Worm (Caenorhabditis elegans) whole organism, L2 larva: Measurements from ENCODE around the gene M03F8.5.

ENCODE experiments used
- R02D3.7 ChIP-seq: fragments of 150-350 bp; optimal IDR thresholded peaks from 2 replicates; lab custom pipeline; 2014; ENCODE audit warnings: missing biosample characterization, missing genetic modification characterization
- ZK546.5 ChIP-seq: sonication (generic microtip); optimal IDR thresholded peaks from 2 replicates; lab custom pipeline; 2017; ENCODE audit warnings: missing biosample characterization, missing genetic modification characterization
- alr-1 ChIP-seq: fragments of 150-350 bp; optimal IDR thresholded peaks from 2 replicates; lab custom pipeline; 2014; ENCODE audit warnings: missing biosample characterization, missing genetic modification characterization
- aly-2 ChIP-seq: fragments of 150-350 bp; optimal IDR thresholded peaks from 2 replicates; lab custom pipeline; 2014; ENCODE audit warnings: missing biosample characterization, missing genetic modification characterization
- ama-1 ChIP-seq: fragments of 150-350 bp; optimal IDR thresholded peaks from 2 replicates; lab custom pipeline; 2018; ENCODE audit warnings: inconsistent platforms
- ceh-16 ChIP-seq: fragments of 150-350 bp; optimal IDR thresholded peaks from 2 replicates; lab custom pipeline; 2014; ENCODE audit warnings: missing biosample characterization, missing genetic modification characterization
- ceh-82 ChIP-seq: fragments of 150-350 bp; optimal IDR thresholded peaks from 2 replicates; lab custom pipeline; 2014; ENCODE audit warnings: missing biosample characterization, missing genetic modification characterization
- egl-27 ChIP-seq: sonication (generic microtip); optimal IDR thresholded peaks from 3 replicates; lab custom pipeline; 2017; ENCODE audit warnings: missing biosample characterization, missing genetic modification reagents, missing genetic modification characterization
- elt-1 ChIP-seq: fragments of 150-350 bp; optimal IDR thresholded peaks from 2 replicates; lab custom pipeline; 2014; ENCODE audit warnings: missing biosample characterization, missing genetic modification characterization
- elt-3 ChIP-seq: sonication (generic microtip); optimal IDR thresholded peaks from 2 replicates; lab custom pipeline; 2017; ENCODE audit warnings: missing biosample characterization, missing genetic modification characterization
- fos-1 ChIP-seq: fragments of 150-350 bp; optimal IDR thresholded peaks from 2 replicates; lab custom pipeline; 2014; ENCODE audit warnings: missing biosample characterization, missing genetic modification characterization
- lin-11 ChIP-seq: fragments of 150-350 bp; sonication (generic microtip); optimal IDR thresholded peaks from 2 replicates; lab custom pipeline; 2014; ENCODE audit warnings: missing biosample characterization, missing genetic modification characterization, inconsistent platforms, mixed read lengths
- lsy-2 ChIP-seq, 2 experiments: fragments of 150-350 bp in 1 of 2; sonication (generic microtip) in 1 of 2; optimal IDR thresholded peaks; 2 replicates each; lab custom pipeline; 2014 to 2017; ENCODE audit warnings: missing biosample characterization in 2 of 2, missing genetic modification characterization in 2 of 2
- nhr-10 ChIP-seq: sonication (generic microtip); optimal IDR thresholded peaks from 2 replicates; lab custom pipeline; 2017; ENCODE audit warnings: missing biosample characterization, missing genetic modification characterization
- nhr-11 ChIP-seq: fragments of 150-350 bp; optimal IDR thresholded peaks from 2 replicates; lab custom pipeline; 2014; ENCODE audit warnings: missing biosample characterization, missing genetic modification characterization
- nhr-12 ChIP-seq: fragments of 150-350 bp; optimal IDR thresholded peaks from 2 replicates; lab custom pipeline; 2014; ENCODE audit warnings: missing biosample characterization, missing genetic modification characterization
- nhr-21 ChIP-seq: fragments of 150-350 bp; optimal IDR thresholded peaks from 2 replicates; lab custom pipeline; 2014; ENCODE audit warnings: missing biosample characterization, missing genetic modification characterization
- sem-4 ChIP-seq: fragments of 150-350 bp; optimal IDR thresholded peaks from 2 replicates; lab custom pipeline; 2014; ENCODE audit warnings: missing biosample characterization, missing genetic modification reagents, missing genetic modification characterization
- sma-3 ChIP-seq: sonication (generic microtip); optimal IDR thresholded peaks from 2 replicates; lab custom pipeline; 2016; ENCODE audit warnings: missing genetic modification reagents, missing genetic modification characterization, missing compliant biosample characterization
- sma-9 ChIP-seq, 2 experiments: fragments of 150-350 bp in 1 of 2; sonication (generic microtip) in 1 of 2; optimal IDR thresholded peaks; 2 replicates each; lab custom pipeline; 2014 to 2016; ENCODE audit warnings: missing genetic modification characterization in 2 of 2, mild to moderate bottlenecking in 1 of 2, missing biosample characterization in 1 of 2, missing compliant biosample characterization in 1 of 2, missing genetic modification reagents in 1 of 2, moderate library complexity in 1 of 2
- unc-39 ChIP-seq: fragments of 150-350 bp; optimal IDR thresholded peaks from 2 replicates; lab custom pipeline; 2014; ENCODE audit warnings: missing biosample characterization, missing genetic modification characterization
- unc-62 ChIP-seq: fragments of 150-350 bp; optimal IDR thresholded peaks from 2 replicates; lab custom pipeline; 2014; ENCODE audit warnings: missing biosample characterization, missing genetic modification reagents, missing genetic modification characterization
- ztf-1 ChIP-seq: fragments of 200-800 bp; sonication (Bioruptor generic); conservative IDR thresholded peaks from 2 replicates; pipeline ENCODE4 v1.3.6; 2022; ENCODE audit warnings: missing genetic modification characterization, missing compliant biosample characterization
- ztf-11 ChIP-seq: sonication (generic microtip); optimal IDR thresholded peaks from 2 replicates; lab custom pipeline; 2017; ENCODE audit warnings: missing biosample characterization, missing genetic modification characterization

The M03F8.5 gene

DNA sequence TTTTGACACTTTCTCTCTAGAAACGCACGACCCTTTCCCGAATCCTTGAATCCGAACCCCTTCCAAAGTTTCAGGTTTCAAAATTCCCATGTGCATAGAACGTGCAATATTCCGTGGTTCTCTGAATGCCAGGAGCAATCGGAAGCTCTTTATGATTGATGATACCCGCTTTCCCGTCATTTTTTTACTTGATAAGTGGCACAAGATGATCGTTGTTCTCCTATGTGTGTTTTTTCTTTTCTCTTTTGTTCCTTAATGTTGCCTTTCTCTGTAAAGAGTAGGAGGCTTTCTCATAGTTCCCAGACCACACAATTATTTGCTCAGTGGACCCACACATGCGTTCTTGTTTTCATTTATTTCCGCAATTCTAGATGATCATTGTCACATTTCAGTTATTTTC is 47.8 kb downstream of the M03F8.5 start:
- TF ChIP-seq ztf-11 (tag; lab: Kevin White, UChicago): no peak
- TF ChIP-seq R02D3.7 (tag; lab: Kevin White, UChicago): no peak
- no peak for TF ChIP-seq elt-1 (tag; lab: Kevin White, UChicago)
- TF ChIP-seq ceh-16 (tag; lab: Kevin White, UChicago): no peak
- TF ChIP-seq sma-3 (GFP tag; lab: Kevin White, UChicago): no peak
- no peak for TF ChIP-seq unc-62 (GFP tag; lab: Kevin White, UChicago)
- TF ChIP-seq sma-9 (GFP tag; optimal IDR thresholded peaks at IDR 0.05; lab: Kevin White, UChicago): no peak
- no peak for TF ChIP-seq sma-9 (tag; optimal IDR thresholded peaks at IDR 0.05; lab: Kevin White, UChicago)
- no peak for TF ChIP-seq ceh-82 (tag; lab: Kevin White, UChicago)
- no peak for TF ChIP-seq sem-4 (tag; lab: Kevin White, UChicago)
- TF ChIP-seq egl-27 (tag; lab: Kevin White, UChicago): no peak
- TF ChIP-seq nhr-12 (tag; lab: Kevin White, UChicago): no peak
- no peak for TF ChIP-seq elt-3 (tag; lab: Kevin White, UChicago)
- TF ChIP-seq fos-1: no peak
- TF ChIP-seq lin-11 (tag; lab: Kevin White, UChicago): no peak
- no peak for TF ChIP-seq aly-2 (tag; lab: Kevin White, UChicago)
- TF ChIP-seq alr-1 (tag; lab: Kevin White, UChicago): no peak
- TF ChIP-seq ama-1: no peak
- TF ChIP-seq unc-39 (tag; lab: Kevin White, UChicago): no peak

ce11 chrV:5883735-5884134 is 52.9 kb downstream of the M03F8.5 start, which contains the start of gene C04E6.8:
TSS of gene C04E6.8 (minus strand) at chrV:5883835.
- no peak for TF ChIP-seq nhr-21 (tag; lab: Kevin White, UChicago)
- no peak for TF ChIP-seq lsy-2 (tag; optimal IDR thresholded peaks at IDR 0.05; lab: Kevin White, UChicago)
- TF ChIP-seq ztf-1: no peak
- no peak for TF ChIP-seq nhr-10 (tag; lab: Kevin White, UChicago)
- TF ChIP-seq ceh-82 (tag; lab: Kevin White, UChicago): no peak
- TF ChIP-seq nhr-11 (tag; lab: Kevin White, UChicago): no peak
- no peak for TF ChIP-seq ztf-11 (tag; lab: Kevin White, UChicago)
- no peak for TF ChIP-seq elt-3 (tag; lab: Kevin White, UChicago)
- no peak for TF ChIP-seq ZK546.5
- TF ChIP-seq aly-2 (tag; lab: Kevin White, UChicago): no peak
